Worm (Caenorhabditis elegans) whole organism, mixed stage, embryonic: Measurements from ENCODE around the gene Y57G11C.46.

Experiments used
- blmp-1 ChIP-seq: fragments of 150-350 bp; optimal IDR thresholded peaks from 2 replicates; lab custom pipeline; 2014; ENCODE audit warnings: missing biosample characterization, missing genetic modification characterization
- ces-1 ChIP-seq: fragments of 150-350 bp; optimal IDR thresholded peaks from 2 replicates; lab custom pipeline; 2014; ENCODE audit warnings: missing biosample characterization, missing genetic modification reagents, missing genetic modification characterization
- elt-3 ChIP-seq: fragments of 150-350 bp; optimal IDR thresholded peaks from 2 replicates; lab custom pipeline; 2014; ENCODE audit warnings: missing biosample characterization, missing genetic modification characterization
- flh-1 ChIP-seq: fragments of 200-800 bp; sonication (Bioruptor generic); optimal IDR thresholded peaks from 2 replicates; lab custom pipeline; 2018; ENCODE audit warnings: mild to moderate bottlenecking, missing genetic modification characterization, moderate library complexity, missing compliant biosample characterization
- lsy-2 ChIP-seq: fragments of 150-350 bp; optimal IDR thresholded peaks from 2 replicates; lab custom pipeline; 2014; ENCODE audit warnings: missing biosample characterization, missing genetic modification characterization
- mls-2 ChIP-seq: sonication (generic microtip); optimal IDR thresholded peaks from 2 replicates; lab custom pipeline; 2016; ENCODE audit warnings: mild to moderate bottlenecking, missing genetic modification characterization, moderate library complexity, missing compliant biosample characterization
- nhr-237 ChIP-seq: fragments of 150-350 bp; optimal IDR thresholded peaks from 2 replicates; lab custom pipeline; 2014; ENCODE audit warnings: missing biosample characterization, missing genetic modification characterization
- nhr-28 ChIP-seq: fragments of 150-350 bp; optimal IDR thresholded peaks from 2 replicates; lab custom pipeline; 2014; ENCODE audit warnings: missing biosample characterization, missing genetic modification characterization
- nhr-76 ChIP-seq: sonication (generic microtip); optimal IDR thresholded peaks from 2 replicates; lab custom pipeline; 2017; ENCODE audit warnings: missing biosample characterization, missing genetic modification characterization
- sem-2 ChIP-seq: fragments of 200-800 bp; sonication (Bioruptor generic); optimal IDR thresholded peaks from 2 replicates; lab custom pipeline; 2018; ENCODE audit warnings: mild to moderate bottlenecking, missing genetic modification characterization, missing compliant biosample characterization
- unc-62 ChIP-seq: fragments of 150-350 bp; optimal IDR thresholded peaks from 2 replicates; lab custom pipeline; 2014; ENCODE audit warnings: missing biosample characterization, missing genetic modification reagents, missing genetic modification characterization
- ztf-11 ChIP-seq: fragments of 150-350 bp; optimal IDR thresholded peaks from 2 replicates; lab custom pipeline; 2014; ENCODE audit warnings: missing biosample characterization, missing genetic modification characterization

ce11 chrIV:14862147-14862546 lies 46.0 kb upstream of the Y57G11C.46 start, which contains the start of gene Y57G11C.38:
- TF ChIP-seq ztf-11 (tag; lab: Kevin White, UChicago): no peak
- TF ChIP-seq ces-1: no peak
- no peak for TF ChIP-seq nhr-237 (tag; lab: Kevin White, UChicago)
- TF ChIP-seq unc-62 (GFP tag; lab: Kevin White, UChicago): no peak
- no peak for TF ChIP-seq flh-1
- TF ChIP-seq mls-2 (tag; lab: Kevin White, UChicago): no peak
- TF ChIP-seq nhr-28 (tag; lab: Kevin White, UChicago): no peak
- TF ChIP-seq blmp-1 (tag; lab: Kevin White, UChicago): no peak
- TF ChIP-seq lsy-2: no peak
- TF ChIP-seq sem-2 (GFP tag; lab: Kevin White, UChicago): no peak
- TF ChIP-seq nhr-76 (tag; lab: Kevin White, UChicago): no peak
- TF ChIP-seq elt-3 (tag; lab: Kevin White, UChicago): no peak
